Fruit fly (Drosophila melanogaster) whole organism, embryonic: Measurements from ENCODE around the gene CG32437.
A peak's percentile ranks its signal among the peaks of the same experiment; 100 is the strongest.

Experiments
- ATbp ChIP-seq: fragments of 200-800 bp; sonication (Bioruptor generic); optimal IDR thresholded peaks from 2 replicates; lab custom pipeline; 2017; ENCODE audit warnings: missing biosample characterization, mild to moderate bottlenecking, missing genetic modification characterization, missing genetic modification reagents
- CG10147 ChIP-seq: fragments of 200-800 bp; sonication (Bioruptor generic); optimal IDR thresholded peaks from 2 replicates; lab custom pipeline; 2019; ENCODE audit warnings: missing biosample characterization, mild to moderate bottlenecking, missing genetic modification characterization, moderate library complexity
- CG10565 ChIP-seq: fragments of 200-800 bp; sonication (Bioruptor generic); optimal IDR thresholded peaks from 3 replicates; lab custom pipeline; 2016; ENCODE audit warnings: missing biosample characterization, mild to moderate bottlenecking, missing genetic modification characterization
- CG10654 ChIP-seq: fragments of 200-800 bp; sonication (Bioruptor generic); optimal IDR thresholded peaks from 2 replicates; lab custom pipeline; 2016; ENCODE audit warnings: missing biosample characterization, missing genetic modification characterization
- CG11085 ChIP-seq: fragments of 200-800 bp; sonication (Bioruptor generic); IDR thresholded peaks from 2 replicates; pipeline ENCODE4 v1.3.6; 2022; ENCODE audit warnings: missing biosample characterization, missing genetic modification characterization
- CG11696 ChIP-seq: fragments of 200-800 bp; sonication (Bioruptor generic); IDR thresholded peaks from 2 replicates; pipeline ENCODE4 v1.3.6; 2022; ENCODE audit warnings: missing biosample characterization, missing genetic modification characterization
- CG12155 ChIP-seq: fragments of 200-800 bp; sonication (Bioruptor generic); optimal IDR thresholded peaks from 3 replicates; lab custom pipeline; 2016; ENCODE audit warnings: missing biosample characterization, missing genetic modification characterization
- CG1647 ChIP-seq: fragments of 200-800 bp; sonication (Bioruptor generic); optimal IDR thresholded peaks from 3 replicates; lab custom pipeline; 2016; ENCODE audit warnings: missing biosample characterization, missing genetic modification characterization
- CG16863 ChIP-seq: fragments of 200-800 bp; sonication (Bioruptor generic); optimal IDR thresholded peaks from 3 replicates; lab custom pipeline; 2016; ENCODE audit warnings: missing biosample characterization, missing genetic modification characterization
- CG2120 ChIP-seq: fragments of 200-800 bp; sonication (Bioruptor generic); optimal IDR thresholded peaks from 3 replicates; lab custom pipeline; 2016; ENCODE audit warnings: missing biosample characterization, missing genetic modification characterization
- CG3281 ChIP-seq: fragments of 200-800 bp; sonication (Bioruptor generic); optimal IDR thresholded peaks from 3 replicates; lab custom pipeline; 2017; ENCODE audit warnings: missing biosample characterization, mild to moderate bottlenecking, missing genetic modification characterization
- CG34376 ChIP-seq: fragments of 200-800 bp; sonication (Bioruptor generic); optimal IDR thresholded peaks from 2 replicates; lab custom pipeline; 2018; ENCODE audit warnings: missing biosample characterization, mild to moderate bottlenecking, missing genetic modification characterization
- CG4404 ChIP-seq: fragments of 200-800 bp; sonication (Bioruptor generic); IDR thresholded peaks from 2 replicates; pipeline ENCODE4 v1.3.6; 2022; ENCODE audit warnings: missing biosample characterization, missing genetic modification characterization
- CG4424 ChIP-seq: fragments of 200-800 bp; sonication (Bioruptor generic); optimal IDR thresholded peaks from 3 replicates; lab custom pipeline; 2016; ENCODE audit warnings: missing biosample characterization, missing genetic modification characterization
- CG6765 ChIP-seq: fragments of 200-800 bp; sonication (Bioruptor generic); optimal IDR thresholded peaks from 3 replicates; lab custom pipeline; 2017; ENCODE audit warnings: missing biosample characterization, mild to moderate bottlenecking, missing genetic modification characterization
- CG7839 ChIP-seq: fragments of 200-800 bp; sonication (Bioruptor generic); optimal IDR thresholded peaks from 3 replicates; lab custom pipeline; 2018; ENCODE audit warnings: missing biosample characterization, mild to moderate bottlenecking, missing genetic modification characterization, moderate library complexity
- CG8388 ChIP-seq: fragments of 200-800 bp; sonication (Bioruptor generic); optimal IDR thresholded peaks from 2 replicates; lab custom pipeline; 2019; ENCODE audit warnings: missing biosample characterization, mild to moderate bottlenecking, missing genetic modification characterization, moderate library complexity
- CG9437 ChIP-seq: fragments of 200-800 bp; sonication (Bioruptor generic); optimal IDR thresholded peaks from 2 replicates; lab custom pipeline; 2018; ENCODE audit warnings: missing biosample characterization, mild to moderate bottlenecking, missing genetic modification characterization
- CG9797 ChIP-seq: fragments of 200-800 bp; sonication (Bioruptor generic); optimal IDR thresholded peaks from 3 replicates; lab custom pipeline; 2018; ENCODE audit warnings: missing biosample characterization, mild to moderate bottlenecking, missing genetic modification characterization
- CkIIα-i1 ChIP-seq: fragments of 200-800 bp; sonication (Bioruptor generic); IDR thresholded peaks from 2 replicates; pipeline ENCODE4 v1.3.6; 2022; ENCODE audit warnings: missing biosample characterization, missing genetic modification characterization
- HLH3B ChIP-seq: fragments of 200-800 bp; sonication (Bioruptor generic); IDR thresholded peaks from 2 replicates; pipeline ENCODE4 v1.3.6; 2022; ENCODE audit warnings: missing biosample characterization, missing genetic modification characterization
- Hand ChIP-seq: fragments of 200-800 bp; sonication (Bioruptor generic); optimal IDR thresholded peaks from 2 replicates; lab custom pipeline; 2017; ENCODE audit warnings: mild to moderate bottlenecking, missing biosample characterization, missing genetic modification reagents, missing genetic modification characterization
- Hey ChIP-seq: fragments of 200-800 bp; sonication (Bioruptor generic); optimal IDR thresholded peaks from 3 replicates; lab custom pipeline; 2018; ENCODE audit warnings: missing biosample characterization, mild to moderate bottlenecking, missing genetic modification characterization
- Jarid2 ChIP-seq: fragments of 200-800 bp; sonication (Bioruptor generic); optimal IDR thresholded peaks from 3 replicates; lab custom pipeline; 2017; ENCODE audit warnings: mild to moderate bottlenecking, missing biosample characterization, missing genetic modification reagents, missing genetic modification characterization
- Med ChIP-seq: fragments of 200-800 bp; sonication (Bioruptor generic); peaks from one replicate; lab custom pipeline; 2016; ENCODE audit warnings: missing biosample characterization, missing genetic modification characterization, mild to moderate bottlenecking, inconsistent platforms, moderate library complexity
- Meics ChIP-seq: fragments of 200-800 bp; sonication (Bioruptor generic); optimal IDR thresholded peaks from 2 replicates; lab custom pipeline; 2017; ENCODE audit warnings: missing biosample characterization, mild to moderate bottlenecking, missing genetic modification characterization
- NFAT ChIP-seq: fragments of 200-800 bp; sonication (Bioruptor generic); IDR thresholded peaks from 2 replicates; pipeline ENCODE4 v1.3.6; 2022; ENCODE audit warnings: missing biosample characterization, missing genetic modification characterization
- PHDP ChIP-seq: fragments of 200-800 bp; sonication (Bioruptor generic); optimal IDR thresholded peaks from 3 replicates; lab custom pipeline; 2018; ENCODE audit warnings: missing biosample characterization, mild to moderate bottlenecking, missing genetic modification characterization, moderate library complexity
- az2 ChIP-seq: fragments of 200-800 bp; sonication (Bioruptor generic); optimal IDR thresholded peaks from 3 replicates; lab custom pipeline; 2016; ENCODE audit warnings: missing biosample characterization, missing genetic modification characterization
- chinmo ChIP-seq: fragments of 200-800 bp; sonication (Bioruptor generic); IDR thresholded peaks from 4 replicates; pipeline ENCODE4 v1.3.6; 2022; ENCODE audit warnings: missing biosample characterization, missing genetic modification characterization; ENCODE audit not compliant: partially characterized antibody
- dm ChIP-seq: fragments of 200-800 bp; sonication (Bioruptor generic); optimal IDR thresholded peaks from 3 replicates; lab custom pipeline; 2016; ENCODE audit warnings: missing biosample characterization, missing genetic modification characterization
- gfzf ChIP-seq: fragments of 200-800 bp; sonication (Bioruptor generic); optimal IDR thresholded peaks from 2 replicates; lab custom pipeline; 2016; ENCODE audit warnings: missing biosample characterization, mild to moderate bottlenecking, missing genetic modification characterization, moderate library complexity
- gsb-n ChIP-seq: fragments of 200-800 bp; sonication (Bioruptor generic); optimal IDR thresholded peaks from 3 replicates; lab custom pipeline; 2018; ENCODE audit warnings: missing biosample characterization, mild to moderate bottlenecking, missing genetic modification characterization
- kni ChIP-seq: fragments of 200-800 bp; sonication (Bioruptor generic); optimal IDR thresholded peaks from 3 replicates; lab custom pipeline; 2017; ENCODE audit warnings: mild to moderate bottlenecking, missing biosample characterization, missing genetic modification reagents, missing genetic modification characterization
- lbe ChIP-seq: fragments of 200-800 bp; sonication (Bioruptor generic); optimal IDR thresholded peaks from 2 replicates; lab custom pipeline; 2016; ENCODE audit warnings: missing biosample characterization, mild to moderate bottlenecking, missing genetic modification characterization
- lilli ChIP-seq: fragments of 200-800 bp; sonication (Bioruptor generic); optimal IDR thresholded peaks from 3 replicates; lab custom pipeline; 2016; ENCODE audit warnings: missing biosample characterization, missing genetic modification characterization
- lola ChIP-seq, 3 experiments: fragments of >200 bp in 2 of 3; fragments of 200-800 bp in 1 of 3; sonication (Bioruptor generic) in 1 of 3; optimal IDR thresholded peaks; 2 replicates each; lab custom pipeline; 2017 to 2019; ENCODE audit warnings: missing biosample characterization in 3 of 3, missing genetic modification characterization in 3 of 3, mild to moderate bottlenecking in 1 of 3, moderate library complexity in 1 of 3
- odd ChIP-seq: fragments of 200-800 bp; sonication (Bioruptor generic); optimal IDR thresholded peaks from 2 replicates; lab custom pipeline; 2017; ENCODE audit warnings: missing biosample characterization, mild to moderate bottlenecking, missing genetic modification characterization
- p53 ChIP-seq: fragments of 200-800 bp; sonication (Bioruptor generic); optimal IDR thresholded peaks from 2 replicates; lab custom pipeline; 2016; ENCODE audit warnings: missing biosample characterization, missing genetic modification characterization
- psq ChIP-seq: fragments of 200-800 bp; sonication (Bioruptor generic); optimal IDR thresholded peaks from 2 replicates; lab custom pipeline; 2017; ENCODE audit warnings: missing biosample characterization, missing genetic modification characterization
- rib ChIP-seq: fragments of 200-800 bp; sonication (Bioruptor generic); IDR thresholded peaks from 2 replicates; pipeline ENCODE4 v1.3.6; 2022; ENCODE audit warnings: missing biosample characterization, missing genetic modification characterization
- salm ChIP-seq: fragments of 200-800 bp; sonication (Bioruptor generic); optimal IDR thresholded peaks from 2 replicates; lab custom pipeline; 2018; ENCODE audit warnings: missing biosample characterization, mild to moderate bottlenecking, missing genetic modification characterization
- sim ChIP-seq: fragments of 200-800 bp; sonication (Bioruptor generic); IDR thresholded peaks from 2 replicates; pipeline ENCODE4 v1.3.6; 2022; ENCODE audit warnings: missing biosample characterization, missing genetic modification characterization
- sisA ChIP-seq: fragments of 200-800 bp; sonication (Bioruptor generic); IDR thresholded peaks from 2 replicates; pipeline ENCODE4 v1.3.6; 2022; ENCODE audit warnings: missing biosample characterization, missing genetic modification characterization
- sna ChIP-seq: fragments of 200-800 bp; sonication (Bioruptor generic); IDR thresholded peaks from 2 replicates; pipeline ENCODE4 v1.3.6; 2022; ENCODE audit warnings: missing biosample characterization, missing genetic modification characterization; ENCODE audit not compliant: partially characterized antibody
- sug ChIP-seq: fragments of 200-800 bp; optimal IDR thresholded peaks from 2 replicates; lab custom pipeline; 2019; ENCODE audit warnings: missing biosample characterization, mild to moderate bottlenecking, missing genetic modification characterization, moderate library complexity
- tna ChIP-seq: fragments of 200-800 bp; sonication (Bioruptor generic); IDR thresholded peaks from 2 replicates; pipeline ENCODE4 v1.3.6; 2022; ENCODE audit warnings: missing biosample characterization, missing genetic modification characterization; ENCODE audit not compliant: partially characterized antibody
- toy ChIP-seq: fragments of 200-800 bp; sonication (Bioruptor generic); IDR thresholded peaks from 2 replicates; pipeline ENCODE4 v1.3.6; 2022; ENCODE audit warnings: missing biosample characterization, missing genetic modification characterization
- unpg ChIP-seq: fragments of 200-800 bp; sonication (Bioruptor generic); optimal IDR thresholded peaks from 3 replicates; lab custom pipeline; 2018; ENCODE audit warnings: missing biosample characterization, mild to moderate bottlenecking, missing genetic modification characterization, moderate library complexity
- wor ChIP-seq: fragments of 200-800 bp; sonication (Bioruptor generic); IDR thresholded peaks from 2 replicates; pipeline ENCODE4 v1.3.6; 2022; ENCODE audit warnings: missing biosample characterization, missing genetic modification characterization
- zen ChIP-seq: fragments of 200-800 bp; sonication (Bioruptor generic); optimal IDR thresholded peaks from 3 replicates; lab custom pipeline; 2018; ENCODE audit warnings: missing biosample characterization, mild to moderate bottlenecking, missing genetic modification characterization, moderate library complexity

CG32437 gene

dm6 chr3L:21348983-21349432 is 8.5 kb upstream of the CG32437 start, which contains the start of gene ebd2 (continued):
- peak; percentile 87 for TF ChIP-seq Med (GFP tag; lab: Kevin White, UChicago)
- peak; percentile 1 for TF ChIP-seq ATbp (GFP tag; lab: Kevin White, UChicago)
- TF ChIP-seq CG9437: no peak
- TF ChIP-seq sim: no peak
- peak; percentile 67 for TF ChIP-seq CG6765 (GFP tag; lab: Kevin White, UChicago)
- peak; percentile 7 for TF ChIP-seq CG12155 (GFP tag; lab: Kevin White, UChicago)
- TF ChIP-seq lbe (GFP tag; lab: Kevin White, UChicago): no peak
- no peak for TF ChIP-seq Hand
- 0 out of 2 replicates have a peak, but pooled peaks have one; percentile 43 for TF ChIP-seq HLH3B (GFP tag; lab: Robert Waterston, UW)
- no peak for TF ChIP-seq unpg (GFP tag; lab: Kevin White, UChicago)
- peak; percentile 49 for TF ChIP-seq Jarid2
- TF ChIP-seq gfzf (GFP tag; lab: Kevin White, UChicago): no peak
- no peak for TF ChIP-seq lola (GFP tag; optimal IDR thresholded peaks at IDR 0.05; lab: Kevin White, UChicago)
- TF ChIP-seq az2 (GFP tag; lab: Kevin White, UChicago): no peak
- TF ChIP-seq odd (GFP tag; lab: Kevin White, UChicago): peak; percentile 22
- no peak for TF ChIP-seq CG9797 (GFP tag; lab: Kevin White, UChicago)
- TF ChIP-seq CG1647: no peak
- no peak for TF ChIP-seq NFAT (GFP tag; lab: Robert Waterston, UW)
- TF ChIP-seq tna (GFP tag; lab: Robert Waterston, UW): 0 out of 2 replicates have a peak, but pooled peaks have one; percentile 20
- TF ChIP-seq sug (tag; lab: Kevin White, UChicago): peak; percentile 69
- TF ChIP-seq CG7839 (tag; lab: Kevin White, UChicago): peak; percentile 25
- TF ChIP-seq dm (GFP tag; lab: Kevin White, UChicago): peak; percentile 11
- peak; percentile 36 for TF ChIP-seq PHDP (tag; lab: Kevin White, UChicago)
- peak; percentile 68 for TF ChIP-seq CG34376
- no peak for TF ChIP-seq CG8388 (GFP tag; lab: Kevin White, UChicago)
- TF ChIP-seq gsb-n (tag; lab: Kevin White, UChicago): no peak
- TF ChIP-seq CG11696 (GFP tag; lab: Robert Waterston, UW): no peak
- TF ChIP-seq CG2120 (GFP tag; lab: Kevin White, UChicago): no peak
- peak; percentile 35 for TF ChIP-seq CG3281 (GFP tag; lab: Kevin White, UChicago)
- TF ChIP-seq chinmo (GFP tag; lab: Robert Waterston, UW): peak; percentile 91; the same call in 3 of the 4 replicates
- TF ChIP-seq sisA (GFP tag; lab: Robert Waterston, UW): no peak
- no peak for TF ChIP-seq lilli (GFP tag; lab: Kevin White, UChicago)
- TF ChIP-seq CkIIα-i1 (GFP tag; lab: Robert Waterston, UW): no peak
- no peak for TF ChIP-seq CG4404
- no peak for TF ChIP-seq psq (GFP tag; lab: Kevin White, UChicago)
- no peak for TF ChIP-seq toy (GFP tag; lab: Robert Waterston, UW)
- TF ChIP-seq wor (GFP tag; lab: Robert Waterston, UW): no peak
- TF ChIP-seq p53 (GFP tag; lab: Kevin White, UChicago): no peak
- no peak for TF ChIP-seq CG10565 (GFP tag; lab: Kevin White, UChicago)
- TF ChIP-seq CG11085: 0 out of 2 replicates have a peak, but pooled peaks have one; percentile 10
- TF ChIP-seq sna (GFP tag; lab: Robert Waterston, UW): no peak
- peak; percentile 50 for TF ChIP-seq Hey
- peak; percentile 20 for TF ChIP-seq CG16863 (GFP tag; lab: Kevin White, UChicago)
- TF ChIP-seq CG10654 (GFP tag; lab: Kevin White, UChicago): no peak
- no peak for TF ChIP-seq CG10147 (GFP tag; lab: Kevin White, UChicago)
- TF ChIP-seq CG4424 (GFP tag; lab: Kevin White, UChicago): peak; percentile 1
- TF ChIP-seq rib (GFP tag; lab: Robert Waterston, UW): no peak
- TF ChIP-seq Meics (GFP tag; lab: Kevin White, UChicago): peak; percentile 44
- no peak for TF ChIP-seq salm
- no peak for TF ChIP-seq zen (tag; lab: Kevin White, UChicago)
- TF ChIP-seq kni (GFP tag; lab: Kevin White, UChicago): peak; percentile 72
